Fruit fly (Drosophila melanogaster) whole organism, embryonic: ENCODE data around the gene not.

Experiments used
- Atf3 ChIP-seq: fragments of 200-800 bp; sonication (Bioruptor generic); optimal IDR thresholded peaks from 3 replicates; lab custom pipeline; 2016; ENCODE audit warnings: missing biosample characterization, missing genetic modification characterization
- Awh ChIP-seq: fragments of 200-800 bp; sonication (Bioruptor generic); IDR thresholded peaks from 2 replicates; pipeline ENCODE4, ENCODE4 v1.3.6; 2022; ENCODE audit warnings: missing biosample characterization, missing genetic modification characterization
- CG10462 ChIP-seq: fragments of 200-800 bp; sonication (Bioruptor generic); optimal IDR thresholded peaks from 2 replicates; lab custom pipeline; 2016; ENCODE audit warnings: missing biosample characterization, missing genetic modification characterization
- CG11560 ChIP-seq: fragments of 200-800 bp; sonication (Bioruptor generic); IDR thresholded peaks from 3 replicates; pipeline ENCODE4 v1.3.6; 2022; ENCODE audit warnings: missing biosample characterization, missing genetic modification characterization
- CG12104 ChIP-seq: fragments of 200-800 bp; sonication (Bioruptor generic); optimal IDR thresholded peaks from 3 replicates; lab custom pipeline; 2016; ENCODE audit warnings: missing biosample characterization, missing genetic modification characterization
- CG13894 ChIP-seq: fragments of 200-800 bp; sonication (Bioruptor generic); optimal IDR thresholded peaks from 3 replicates; lab custom pipeline; 2018; ENCODE audit warnings: missing biosample characterization, mild to moderate bottlenecking, missing genetic modification characterization, moderate library complexity
- CG15479 ChIP-seq: fragments of 200-800 bp; sonication (Bioruptor generic); optimal IDR thresholded peaks from 3 replicates; lab custom pipeline; 2019; ENCODE audit warnings: missing biosample characterization, mild to moderate bottlenecking, missing genetic modification characterization, moderate library complexity
- CG18599 ChIP-seq: fragments of 200-800 bp; sonication (Bioruptor generic); optimal IDR thresholded peaks from 3 replicates; lab custom pipeline; 2017; ENCODE audit warnings: missing biosample characterization, missing genetic modification characterization, mild to moderate bottlenecking, moderate library complexity, missing genetic modification reagents
- CG18619 ChIP-seq: fragments of 200-800 bp; sonication (Bioruptor generic); optimal IDR thresholded peaks from 3 replicates; lab custom pipeline; 2017; ENCODE audit warnings: missing biosample characterization, mild to moderate bottlenecking, missing genetic modification characterization
- CG2199 ChIP-seq: fragments of 200-800 bp; sonication (Bioruptor generic); IDR thresholded peaks from 3 replicates; pipeline ENCODE4 v1.3.6; 2022; ENCODE audit warnings: missing biosample characterization, missing genetic modification characterization
- CG2875 ChIP-seq: fragments of 200-800 bp; sonication (Bioruptor generic); optimal IDR thresholded peaks from 2 replicates; lab custom pipeline; 2017; ENCODE audit warnings: missing biosample characterization, mild to moderate bottlenecking, missing genetic modification characterization, missing genetic modification reagents
- CG4617 ChIP-seq: fragments of 200-800 bp; sonication (Bioruptor generic); optimal IDR thresholded peaks from 3 replicates; lab custom pipeline; 2016; ENCODE audit warnings: missing biosample characterization, missing genetic modification characterization, borderline replicate concordance
- CG5245 ChIP-seq: fragments of 200-800 bp; sonication (Bioruptor generic); optimal IDR thresholded peaks from 3 replicates; lab custom pipeline; 2016; ENCODE audit warnings: missing biosample characterization, missing genetic modification characterization
- CG6813 ChIP-seq: fragments of 200-800 bp; sonication (Bioruptor generic); optimal IDR thresholded peaks from 2 replicates; lab custom pipeline; 2017; ENCODE audit warnings: missing biosample characterization, missing genetic modification characterization, mild to moderate bottlenecking, moderate library complexity, missing genetic modification reagents
- CG7987 ChIP-seq: fragments of 200-800 bp; sonication (Bioruptor generic); optimal IDR thresholded peaks from 2 replicates; lab custom pipeline; 2018; ENCODE audit warnings: missing biosample characterization, mild to moderate bottlenecking, missing genetic modification characterization, moderate library complexity
- CG8290 ChIP-seq, 3 experiments: fragments of 200-800 bp; sonication (Bioruptor generic); optimal IDR thresholded peaks; 2 replicates each; lab custom pipeline; 2016 to 2019; ENCODE audit warnings: missing biosample characterization in 3 of 3, missing genetic modification characterization in 3 of 3, mild to moderate bottlenecking in 2 of 3, moderate library complexity in 1 of 3
- CG9727 ChIP-seq: fragments of 200-800 bp; sonication (Bioruptor generic); optimal IDR thresholded peaks from 3 replicates; lab custom pipeline; 2017; ENCODE audit warnings: missing biosample characterization, mild to moderate bottlenecking, missing genetic modification characterization
- CG9932 ChIP-seq: fragments of 200-800 bp; sonication (Bioruptor generic); IDR thresholded peaks from 2 replicates; pipeline ENCODE4 v1.3.6; 2022; ENCODE audit warnings: missing biosample characterization, missing genetic modification characterization
- Dbx ChIP-seq: fragments of 200-800 bp; sonication (Bioruptor generic); IDR thresholded peaks from 3 replicates; pipeline ENCODE4 v1.3.6; 2022; ENCODE audit warnings: missing biosample characterization, missing genetic modification characterization
- Deaf1 ChIP-seq: fragments of 200-800 bp; optimal IDR thresholded peaks from 3 replicates; lab custom pipeline; 2019; ENCODE audit warnings: missing biosample characterization, mild to moderate bottlenecking, missing genetic modification characterization, moderate library complexity
- Dip3 ChIP-seq: fragments of 200-800 bp; sonication (Bioruptor generic); optimal IDR thresholded peaks from 3 replicates; lab custom pipeline; 2016; ENCODE audit warnings: missing biosample characterization, missing genetic modification characterization
- Eip74EF ChIP-seq, 2 experiments: fragments of 200-800 bp in 1 of 2; fragments of >200 bp in 1 of 2; sonication (Bioruptor generic) in 1 of 2; optimal IDR thresholded peaks; 2 replicates each; lab custom pipeline; 2017 to 2019; ENCODE audit warnings: missing biosample characterization in 2 of 2, missing genetic modification characterization in 2 of 2, mild to moderate bottlenecking in 1 of 2, moderate library complexity in 1 of 2
- Gsc ChIP-seq: fragments of 200-800 bp; sonication (Bioruptor generic); IDR thresholded peaks from 2 replicates; pipeline ENCODE4 v1.3.6; 2022; ENCODE audit warnings: missing biosample characterization, missing genetic modification characterization
- H15 ChIP-seq: fragments of 200-800 bp; sonication (Bioruptor generic); IDR thresholded peaks from 3 replicates; pipeline ENCODE4 v1.3.6; 2022; ENCODE audit warnings: missing biosample characterization, missing genetic modification characterization
- HLH54F ChIP-seq: fragments of 200-800 bp; sonication (Bioruptor generic); optimal IDR thresholded peaks from 3 replicates; lab custom pipeline; 2016; ENCODE audit warnings: missing biosample characterization, missing genetic modification characterization
- MBD-R2 ChIP-seq: fragments of 200-800 bp; sonication (Bioruptor generic); IDR thresholded peaks from 2 replicates; pipeline ENCODE4 v1.3.6; 2022; ENCODE audit warnings: missing biosample characterization, missing genetic modification characterization
- Med ChIP-seq: fragments of 200-800 bp; sonication (Bioruptor generic); peaks from one replicate; lab custom pipeline; 2016; ENCODE audit warnings: missing biosample characterization, missing genetic modification characterization, mild to moderate bottlenecking, inconsistent platforms, moderate library complexity
- Meics ChIP-seq: fragments of 200-800 bp; sonication (Bioruptor generic); optimal IDR thresholded peaks from 2 replicates; lab custom pipeline; 2017; ENCODE audit warnings: missing biosample characterization, mild to moderate bottlenecking, missing genetic modification characterization
- Stat92E ChIP-seq, 3 experiments: fragments of >200 bp in 2 of 3; fragments of 200-800 bp in 1 of 3; sonication (Bioruptor generic) in 1 of 3; optimal IDR thresholded peaks; 2 replicates each; lab custom pipeline; 2017 to 2019; ENCODE audit warnings: missing biosample characterization in 3 of 3, missing genetic modification characterization in 3 of 3, mild to moderate bottlenecking in 1 of 3, moderate library complexity in 1 of 3
- al ChIP-seq: fragments of 200-800 bp; sonication (Bioruptor generic); IDR thresholded peaks from 2 replicates; pipeline ENCODE4 v1.3.6; 2022; ENCODE audit warnings: missing biosample characterization, missing genetic modification characterization
- bab2 ChIP-seq: fragments of 200-800 bp; sonication (Bioruptor generic); optimal IDR thresholded peaks from 2 replicates; lab custom pipeline; 2016; ENCODE audit warnings: missing biosample characterization, missing genetic modification characterization
- chinmo ChIP-seq: fragments of 200-800 bp; sonication (Bioruptor generic); IDR thresholded peaks from 4 replicates; pipeline ENCODE4 v1.3.6; 2022; ENCODE audit warnings: missing biosample characterization, missing genetic modification characterization; ENCODE audit not compliant: partially characterized antibody
- crol ChIP-seq: fragments of 200-800 bp; sonication (Bioruptor generic); IDR thresholded peaks from 2 replicates; pipeline ENCODE4 v1.3.6; 2022; ENCODE audit warnings: missing biosample characterization, missing genetic modification characterization
- eve ChIP-seq, 2 experiments: fragments of >200 bp; optimal IDR thresholded peaks; 2 replicates each; lab custom pipeline; 2017; ENCODE audit warnings: missing biosample characterization in 2 of 2, missing genetic modification characterization in 2 of 2
- fd96Cb ChIP-seq: fragments of 200-800 bp; sonication (Bioruptor generic); optimal IDR thresholded peaks from 2 replicates; lab custom pipeline; 2018; ENCODE audit warnings: missing biosample characterization, mild to moderate bottlenecking, missing genetic modification characterization, moderate library complexity
- gsb-n ChIP-seq: fragments of 200-800 bp; sonication (Bioruptor generic); optimal IDR thresholded peaks from 3 replicates; lab custom pipeline; 2018; ENCODE audit warnings: missing biosample characterization, mild to moderate bottlenecking, missing genetic modification characterization
- kah ChIP-seq: fragments of 200-800 bp; sonication (Bioruptor generic); optimal IDR thresholded peaks from 2 replicates; lab custom pipeline; 2018; ENCODE audit warnings: missing biosample characterization, mild to moderate bottlenecking, missing genetic modification characterization
- kni ChIP-seq: fragments of 200-800 bp; sonication (Bioruptor generic); optimal IDR thresholded peaks from 3 replicates; lab custom pipeline; 2017; ENCODE audit warnings: mild to moderate bottlenecking, missing biosample characterization, missing genetic modification reagents, missing genetic modification characterization
- lbe ChIP-seq: fragments of 200-800 bp; sonication (Bioruptor generic); optimal IDR thresholded peaks from 2 replicates; lab custom pipeline; 2016; ENCODE audit warnings: missing biosample characterization, mild to moderate bottlenecking, missing genetic modification characterization
- org-1 ChIP-seq: fragments of 200-800 bp; sonication (Bioruptor generic); optimal IDR thresholded peaks from 2 replicates; lab custom pipeline; 2017; ENCODE audit warnings: missing biosample characterization, missing genetic modification characterization
- rib ChIP-seq: fragments of 200-800 bp; sonication (Bioruptor generic); IDR thresholded peaks from 2 replicates; pipeline ENCODE4 v1.3.6; 2022; ENCODE audit warnings: missing biosample characterization, missing genetic modification characterization
- run ChIP-seq: fragments of 200-800 bp; sonication (Bioruptor generic); optimal IDR thresholded peaks from 3 replicates; lab custom pipeline; 2018; ENCODE audit warnings: missing biosample characterization, mild to moderate bottlenecking, missing genetic modification characterization
- tgo ChIP-seq: fragments of 200-800 bp; sonication (Bioruptor generic); IDR thresholded peaks from 3 replicates; pipeline ENCODE4 v1.3.6; 2022; ENCODE audit warnings: missing biosample characterization, missing genetic modification characterization
- unc-4 ChIP-seq: fragments of 200-800 bp; sonication (Bioruptor generic); IDR thresholded peaks from 2 replicates; pipeline ENCODE4 v1.3.6; 2022; ENCODE audit warnings: missing biosample characterization, missing genetic modification characterization; ENCODE audit not compliant: partially characterized antibody
- wek ChIP-seq: fragments of 200-800 bp; sonication (Bioruptor generic); optimal IDR thresholded peaks from 3 replicates; lab custom pipeline; 2018; ENCODE audit warnings: missing biosample characterization, mild to moderate bottlenecking, missing genetic modification characterization, moderate library complexity
- z ChIP-seq: fragments of 200-800 bp; sonication (Bioruptor generic); IDR thresholded peaks from 3 replicates; pipeline ENCODE4 v1.3.6; 2022; ENCODE audit warnings: missing biosample characterization, missing genetic modification characterization
- zen ChIP-seq: fragments of 200-800 bp; sonication (Bioruptor generic); optimal IDR thresholded peaks from 3 replicates; lab custom pipeline; 2018; ENCODE audit warnings: missing biosample characterization, mild to moderate bottlenecking, missing genetic modification characterization, moderate library complexity
- zfh2 ChIP-seq: fragments of 200-800 bp; sonication (Bioruptor generic); optimal IDR thresholded peaks from 2 replicates; lab custom pipeline; 2016; ENCODE audit warnings: missing biosample characterization, missing genetic modification characterization

not gene

dm6 chr3L:18632187-18632635 lies 10.3 kb upstream of the not start (continued):
- TF ChIP-seq Med (GFP tag; lab: Kevin White, UChicago) = peak; percentile 8

DNA sequence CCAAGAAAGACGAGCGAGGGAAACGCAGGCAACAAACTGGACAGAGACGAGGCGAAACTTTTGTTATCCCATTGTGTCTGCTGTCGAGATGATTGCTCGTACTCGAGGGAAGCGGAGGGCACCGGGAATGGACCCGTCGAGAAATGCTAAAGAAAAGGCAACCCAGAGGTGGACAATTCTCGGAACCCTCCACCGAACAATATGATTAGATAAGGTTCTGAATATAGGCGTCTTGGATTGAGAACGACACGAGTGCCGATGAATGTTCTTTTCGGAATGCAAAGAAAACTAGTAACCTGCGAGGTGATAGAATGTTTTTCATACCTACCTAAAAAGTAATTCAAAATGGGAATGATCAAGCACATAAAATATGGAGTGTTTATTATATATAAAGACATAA lies 7.9 kb upstream of the not start:
- TF ChIP-seq gsb-n (tag; lab: Kevin White, UChicago) (peak; percentile 28), crol (GFP tag; lab: Robert Waterston, UW) (peak; percentile 59; the same call in 1 of the 2 replicates), org-1 (no peak), Dip3 (GFP tag; lab: Kevin White, UChicago) (no peak), CG8290 (GFP tag; optimal IDR thresholded peaks at IDR 0.05; lab: Kevin White, UChicago) (peak; percentile 28), CG8290 (tag; optimal IDR thresholded peaks at IDR 0.05; lab: Kevin White, UChicago) (no peak), Stat92E (GFP tag; optimal IDR thresholded peaks at IDR 0.05; lab: Kevin White, UChicago) (peak in 1 of 3 experiments; percentile 97), CG6813 (GFP tag; lab: Kevin White, UChicago) (no peak), CG12104 (GFP tag; lab: Kevin White, UChicago) (no peak), chinmo (no peak), al (GFP tag; lab: Robert Waterston, UW) (no peak), MBD-R2 (no peak), Gsc (no peak), CG4617 (GFP tag; lab: Kevin White, UChicago) (no peak), Awh (GFP tag; lab: Robert Waterston, UW) (no peak), CG11560 (tag; lab: Robert Waterston, UW) (no peak), kah (GFP tag; lab: Kevin White, UChicago) (no peak), Deaf1 (tag; lab: Kevin White, UChicago) (no peak), CG18599 (GFP tag; lab: Kevin White, UChicago) (peak; percentile 13), eve (GFP tag; optimal IDR thresholded peaks at IDR 0.05; lab: Kevin White, UChicago) (no peak), CG2875 (GFP tag; lab: Kevin White, UChicago) (no peak), z (GFP tag; lab: Robert Waterston, UW) (no peak), tgo (GFP tag; lab: Robert Waterston, UW) (no peak), CG5245 (GFP tag; lab: Kevin White, UChicago) (no peak), CG15479 (no peak), rib (GFP tag; lab: Robert Waterston, UW) (no peak), Meics (no peak), Atf3 (GFP tag; lab: Kevin White, UChicago) (no peak), Eip74EF (GFP tag; optimal IDR thresholded peaks at IDR 0.05; lab: Kevin White, UChicago) (no peak), fd96Cb (tag; lab: Kevin White, UChicago) (no peak), CG9932 (GFP tag; lab: Robert Waterston, UW) (no peak), zfh2 (GFP tag; lab: Kevin White, UChicago) (no peak), run (tag; lab: Kevin White, UChicago) (no peak), CG9727 (GFP tag; lab: Kevin White, UChicago) (no peak), zen (tag; lab: Kevin White, UChicago) (peak; percentile 0), CG7987 (GFP tag; lab: Kevin White, UChicago) (no peak), unc-4 (no peak), Dbx (GFP tag; lab: Robert Waterston, UW) (no peak), H15 (GFP tag; lab: Robert Waterston, UW) (no peak), CG18619 (GFP tag; lab: Kevin White, UChicago) (no peak), wek (GFP tag; lab: Kevin White, UChicago) (no peak), CG10462 (no peak), lbe (GFP tag; lab: Kevin White, UChicago) (no peak), HLH54F (GFP tag; lab: Kevin White, UChicago) (no peak), CG13894 (peak; percentile 55), CG2199 (GFP tag; lab: Robert Waterston, UW) (peak; percentile 86), kni (GFP tag; lab: Kevin White, UChicago) (no peak), bab2 (GFP tag; lab: Kevin White, UChicago) (no peak)
